Comparison of ENCODE assay signal across 8 worm cellular contexts in the genomic region with DNA sequence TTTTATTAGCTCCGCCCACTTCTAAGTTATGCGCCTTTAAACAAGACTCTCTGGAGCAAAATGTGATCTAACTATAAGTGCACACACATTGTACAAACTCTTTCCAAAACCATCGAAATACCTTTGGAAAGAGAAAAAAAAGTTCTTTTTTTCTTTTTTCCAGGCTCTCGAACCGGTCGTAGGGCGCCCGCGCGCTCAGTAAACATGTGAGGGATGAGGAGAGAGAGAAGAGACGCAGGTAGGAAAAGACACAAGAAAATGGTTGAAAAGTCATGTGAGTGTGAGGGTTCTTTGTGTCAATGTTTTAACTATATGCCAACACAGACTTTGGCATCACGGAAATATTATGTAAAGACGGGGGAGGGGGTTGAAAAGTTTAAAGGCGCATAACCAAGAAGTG.
A peak's percentile ranks its signal among the peaks of the same experiment; 100 is the strongest.
TF ChIP-seq lines count a peak whose summit lies in the region.

No protein-coding gene starts in this region.

TF ChIP-seq in whole organism, L1 larva, 84 proteins besides CTCF, POLR2A, EP300 and RAD21 (continues in another document):
- TF ChIP-seq vab-15 (tag; optimal IDR thresholded peaks at IDR 0.05; lab: Kevin White, UChicago) (no peak), fkh-10 (GFP tag; optimal IDR thresholded peaks at IDR 0.05; lab: Kevin White, UChicago) (no peak), mab-9 (GFP tag; IDR thresholded peaks at IDR 0.05; lab: Robert Waterston, UW) (0 out of 2 replicates have a peak, but pooled peaks have one; percentile 30), F16B12.6 (tag; optimal IDR thresholded peaks at IDR 0.05; lab: Kevin White, UChicago) (no peak), nhr-28 (tag; optimal IDR thresholded peaks at IDR 0.05; lab: Kevin White, UChicago) (no peak), nhr-76 (tag; optimal IDR thresholded peaks at IDR 0.05; lab: Kevin White, UChicago) (no peak), pag-3 (tag; optimal IDR thresholded peaks at IDR 0.05; lab: Kevin White, UChicago; ENCODE audit: borderline replicate concordance, insufficient read depth) (peak; percentile 96), ztf-4 (tag; optimal IDR thresholded peaks at IDR 0.05; lab: Kevin White, UChicago) (peak; percentile 70), sptf-1 (tag; optimal IDR thresholded peaks at IDR 0.05; lab: Kevin White, UChicago) (no peak), nhr-47 (tag; optimal IDR thresholded peaks at IDR 0.05; lab: Kevin White, UChicago) (peak; percentile 81)

TF ChIP-seq in whole organism, L2 larva, 48 proteins besides CTCF, POLR2A, EP300 and RAD21 (continues in another document):
- TF ChIP-seq sma-3 (GFP tag; optimal IDR thresholded peaks at IDR 0.05; lab: Kevin White, UChicago) (peak; percentile 62), R02D3.7 (tag; optimal IDR thresholded peaks at IDR 0.05; lab: Kevin White, UChicago) (no peak), ztf-1 (GFP tag; conservative IDR thresholded peaks at IDR 0.05; lab: Robert Waterston, UW) (no peak), unc-55 (GFP tag; optimal IDR thresholded peaks at IDR 0.05; lab: Kevin White, UChicago) (peak; percentile 19), dmd-4 (tag; optimal IDR thresholded peaks at IDR 0.05; lab: Kevin White, UChicago) (no peak), nhr-23 (tag; optimal IDR thresholded peaks at IDR 0.05; lab: Kevin White, UChicago) (no peak), nhr-10 (tag; optimal IDR thresholded peaks at IDR 0.05; lab: Kevin White, UChicago) (no peak), snpc-4 (tag; optimal IDR thresholded peaks at IDR 0.05; lab: Kevin White, UChicago) (peak; percentile 7), C34F6.9 (tag; optimal IDR thresholded peaks at IDR 0.05; lab: Kevin White, UChicago) (peak; percentile 89), sem-4 (tag; optimal IDR thresholded peaks at IDR 0.05; lab: Kevin White, UChicago) (peak; percentile 39), nhr-237 (tag; optimal IDR thresholded peaks at IDR 0.05; lab: Kevin White, UChicago) (no peak)

TF ChIP-seq in whole organism, L3 larva, 47 proteins besides CTCF, POLR2A, EP300 and RAD21 (continues in another document):
- TF ChIP-seq skn-1 (tag; optimal IDR thresholded peaks at IDR 0.05; lab: Kevin White, UChicago) (no peak), pha-4 (tag; optimal IDR thresholded peaks at IDR 0.05; lab: Kevin White, UChicago) (peak; percentile 98), tbx-2 (tag; optimal IDR thresholded peaks at IDR 0.05; lab: Kevin White, UChicago) (no peak), nfya-1 (tag; optimal IDR thresholded peaks at IDR 0.05; lab: Kevin White, UChicago; ENCODE audit: insufficient read depth) (peak; percentile 75), ceh-82 (tag; optimal IDR thresholded peaks at IDR 0.05; lab: Kevin White, UChicago) (no peak), elt-2 (tag; optimal IDR thresholded peaks at IDR 0.05; lab: Kevin White, UChicago) (peak; percentile 34), lin-39 (tag; optimal IDR thresholded peaks at IDR 0.05; lab: Kevin White, UChicago) (peak; percentile 71), lin-15B (tag; optimal IDR thresholded peaks at IDR 0.05; lab: Kevin White, UChicago) (peak; percentile 40), lsy-12 (tag; optimal IDR thresholded peaks at IDR 0.05; lab: Kevin White, UChicago) (peak; percentile 81), nhr-25 (tag; optimal IDR thresholded peaks at IDR 0.05; lab: Kevin White, UChicago) (peak; percentile 84), nhr-23 (tag; optimal IDR thresholded peaks at IDR 0.05; lab: Kevin White, UChicago) (peak; percentile 46)

TF ChIP-seq in whole organism, L4 larva, 104 proteins besides CTCF, POLR2A, EP300 and RAD21 (continues in another document):
- TF ChIP-seq mep-1 (tag; optimal IDR thresholded peaks at IDR 0.05; lab: Kevin White, UChicago) (peak; percentile 89), nhr-41 (GFP tag; IDR thresholded peaks at IDR 0.05; lab: Robert Waterston, UW) (no peak), nhr-28 (tag; optimal IDR thresholded peaks at IDR 0.05; lab: Kevin White, UChicago) (peak; percentile 94), ceh-62 (tag; optimal IDR thresholded peaks at IDR 0.05; lab: Kevin White, UChicago) (no peak), F37D6.2 (tag; optimal IDR thresholded peaks at IDR 0.05; lab: Kevin White, UChicago) (no peak), ama-1 (optimal IDR thresholded peaks at IDR 0.05; lab: Kevin White, UChicago) (peak; percentile 85), T20F7.1 (GFP tag; optimal IDR thresholded peaks at IDR 0.05; lab: Kevin White, UChicago) (peak; percentile 9), tra-1 (GFP tag; IDR thresholded peaks at IDR 0.05; lab: Robert Waterston, UW) (no peak), egl-43 (GFP tag; IDR thresholded peaks at IDR 0.05; lab: Robert Waterston, UW) (peak; percentile 57; the same call in 1 of the 2 replicates), Y105C5A.15 (GFP tag; IDR thresholded peaks at IDR 0.05; lab: Robert Waterston, UW) (no peak), gei-8 (GFP tag; optimal IDR thresholded peaks at IDR 0.05; lab: Kevin White, UChicago) (no peak), nhr-11 (tag; optimal IDR thresholded peaks at IDR 0.05; lab: Kevin White, UChicago) (peak; percentile 66)

TF ChIP-seq in whole organism, late embryonic, 69 proteins besides CTCF, POLR2A, EP300 and RAD21 (continues in another document):
- no peak for TF ChIP-seq hlh-15 (tag; optimal IDR thresholded peaks at IDR 0.05; lab: Kevin White, UChicago)
- TF ChIP-seq rnt-1 (tag; optimal IDR thresholded peaks at IDR 0.05; lab: Kevin White, UChicago): no peak
- TF ChIP-seq ceh-14 (tag; optimal IDR thresholded peaks at IDR 0.05; lab: Kevin White, UChicago): no peak
- no peak for TF ChIP-seq ceh-48 (tag; optimal IDR thresholded peaks at IDR 0.05; lab: Kevin White, UChicago)
- no peak for TF ChIP-seq ceh-9 (tag; optimal IDR thresholded peaks at IDR 0.05; lab: Kevin White, UChicago)
- no peak for TF ChIP-seq unc-42 (tag; optimal IDR thresholded peaks at IDR 0.05; lab: Kevin White, UChicago)
- TF ChIP-seq ceh-19 (GFP tag; optimal IDR thresholded peaks at IDR 0.05; lab: Kevin White, UChicago): peak; percentile 35
- TF ChIP-seq ets-4 (tag; optimal IDR thresholded peaks at IDR 0.05; lab: Kevin White, UChicago): peak; percentile 12
- no peak for TF ChIP-seq tbx-7 (tag; optimal IDR thresholded peaks at IDR 0.05; lab: Kevin White, UChicago)
- TF ChIP-seq unc-55 (GFP tag; optimal IDR thresholded peaks at IDR 0.05; lab: Kevin White, UChicago): no peak
- no peak for TF ChIP-seq ceh-2 (tag; optimal IDR thresholded peaks at IDR 0.05; lab: Kevin White, UChicago)
- no peak for TF ChIP-seq ttx-3 (tag; optimal IDR thresholded peaks at IDR 0.05; lab: Kevin White, UChicago)

TF ChIP-seq in whole organism, midembryonic, 9 proteins besides CTCF, POLR2A, EP300 and RAD21:
- TF ChIP-seq flt-1 (GFP tag; IDR thresholded peaks at IDR 0.05; lab: Robert Waterston, UW): 0 out of 2 replicates have a peak, but pooled peaks have one; percentile 6
- no peak for TF ChIP-seq ref-1 (GFP tag; conservative IDR thresholded peaks at IDR 0.05; lab: Robert Waterston, UW)
- TF ChIP-seq ztf-23 (GFP tag; IDR thresholded peaks at IDR 0.05; lab: Robert Waterston, UW): peak; percentile 56; the same call in 1 of the 2 replicates
- TF ChIP-seq ztf-29 (GFP tag; IDR thresholded peaks at IDR 0.05; lab: Robert Waterston, UW): no peak

TF ChIP-seq in whole organism, mixed stage, embryonic, 35 proteins besides CTCF, POLR2A, EP300 and RAD21:
- TF ChIP-seq pha-4 (tag; optimal IDR thresholded peaks at IDR 0.05; lab: Kevin White, UChicago): peak; percentile 24
- TF ChIP-seq mab-5 (tag; optimal IDR thresholded peaks at IDR 0.05; lab: Kevin White, UChicago): no peak
- TF ChIP-seq lin-13 (tag; optimal IDR thresholded peaks at IDR 0.05; lab: Kevin White, UChicago): no peak
- TF ChIP-seq flh-1 (GFP tag; optimal IDR thresholded peaks at IDR 0.05; lab: Kevin White, UChicago): no peak
- TF ChIP-seq sem-2 (GFP tag; optimal IDR thresholded peaks at IDR 0.05; lab: Kevin White, UChicago): no peak
- TF ChIP-seq cnd-1 (tag; optimal IDR thresholded peaks at IDR 0.05; lab: Kevin White, UChicago): no peak
- TF ChIP-seq ces-1 (GFP tag; optimal IDR thresholded peaks at IDR 0.05; lab: Kevin White, UChicago): no peak
- TF ChIP-seq ceh-83 (GFP tag; optimal IDR thresholded peaks at IDR 0.05; lab: Kevin White, UChicago): no peak
- TF ChIP-seq elt-3 (tag; optimal IDR thresholded peaks at IDR 0.05; lab: Kevin White, UChicago): no peak
- no peak for TF ChIP-seq unc-39 (tag; optimal IDR thresholded peaks at IDR 0.05; lab: Kevin White, UChicago)
- TF ChIP-seq nhr-237 (tag; optimal IDR thresholded peaks at IDR 0.05; lab: Kevin White, UChicago): peak; percentile 69
- TF ChIP-seq ham-2 (GFP tag; optimal IDR thresholded peaks at IDR 0.05; lab: Kevin White, UChicago): no peak
- no peak for TF ChIP-seq bed-3 (GFP tag; optimal IDR thresholded peaks at IDR 0.05; lab: Kevin White, UChicago)

TF ChIP-seq in whole organism, young adult, 124 proteins besides CTCF, POLR2A, EP300 and RAD21 (continues in another document):
- peak; percentile 42 for TF ChIP-seq F23B12.7 (tag; optimal IDR thresholded peaks at IDR 0.05; lab: Kevin White, UChicago; ENCODE audit: insufficient read depth)
- TF ChIP-seq let-526 (GFP tag; IDR thresholded peaks at IDR 0.05; lab: Robert Waterston, UW): peak; percentile 85; the same call in 1 of the 2 replicates
- no peak for TF ChIP-seq atf-7 (tag; optimal IDR thresholded peaks at IDR 0.05; lab: Kevin White, UChicago)
- peak; percentile 54; the same call in 1 of the 2 replicates for TF ChIP-seq nfyb-1 (GFP tag; IDR thresholded peaks at IDR 0.05; lab: Robert Waterston, UW)
- no peak for TF ChIP-seq snpc-1.1 (tag; optimal IDR thresholded peaks at IDR 0.05; lab: Kevin White, UChicago; ENCODE audit: insufficient read depth)
- no peak for TF ChIP-seq tlf-1 (GFP tag; optimal IDR thresholded peaks at IDR 0.05; lab: Kevin White, UChicago)
- TF ChIP-seq lag-1 (GFP tag; IDR thresholded peaks at IDR 0.05; lab: Robert Waterston, UW): no peak
- peak; percentile 26 for TF ChIP-seq nhr-80 (tag; optimal IDR thresholded peaks at IDR 0.05; lab: Kevin White, UChicago)
- TF ChIP-seq rpc-1 (optimal IDR thresholded peaks at IDR 0.05; lab: Kevin White, UChicago): no peak
- TF ChIP-seq rpc-1 (tag; optimal IDR thresholded peaks at IDR 0.05; lab: Kevin White, UChicago): no peak
- no peak for TF ChIP-seq repo-1 (tag; optimal IDR thresholded peaks at IDR 0.05; lab: Kevin White, UChicago)
- TF ChIP-seq rcor-1 (GFP tag; IDR thresholded peaks at IDR 0.05; lab: Robert Waterston, UW): no peak
- peak; percentile 76 for TF ChIP-seq hmg-1.2 (GFP tag; IDR thresholded peaks at IDR 0.05; lab: Robert Waterston, UW)
- TF ChIP-seq Y53G8AR.9 (GFP tag; conservative IDR thresholded peaks at IDR 0.05; lab: Robert Waterston, UW): peak; percentile 61; the same call in 1 of the 2 replicates
- TF ChIP-seq hlh-12 (tag; optimal IDR thresholded peaks at IDR 0.05; lab: Kevin White, UChicago): no peak
- TF ChIP-seq ztf-6 (GFP tag; IDR thresholded peaks at IDR 0.05; lab: Robert Waterston, UW): no peak
- TF ChIP-seq tbx-9 (tag; optimal IDR thresholded peaks at IDR 0.05; lab: Kevin White, UChicago; ENCODE audit: borderline replicate concordance): no peak
- TF ChIP-seq B0261.1 (tag; optimal IDR thresholded peaks at IDR 0.05; lab: Kevin White, UChicago): no peak
- 0 out of 2 replicates have a peak, but pooled peaks have one; percentile 38 for TF ChIP-seq Y56A3A.18 (GFP tag; IDR thresholded peaks at IDR 0.05; lab: Robert Waterston, UW)
- TF ChIP-seq nhr-90 (tag; optimal IDR thresholded peaks at IDR 0.05; lab: Kevin White, UChicago): no peak
- TF ChIP-seq akir-1 (GFP tag; optimal IDR thresholded peaks at IDR 0.05; lab: Kevin White, UChicago): no peak
